Fruit fly (Drosophila melanogaster) whole organism, embryonic: ENCODE measurements around the gene CG14961.
A peak's percentile ranks its signal among the peaks of the same experiment; 100 is the strongest.

ENCODE experiments used
- ATbp ChIP-seq: fragments of 200-800 bp; sonication (Bioruptor generic); optimal IDR thresholded peaks from 2 replicates; lab custom pipeline; 2017; ENCODE audit warnings: missing biosample characterization, mild to moderate bottlenecking, missing genetic modification characterization, missing genetic modification reagents
- Aef1 ChIP-seq: fragments of 200-800 bp; sonication (Bioruptor generic); IDR thresholded peaks from 3 replicates; pipeline ENCODE4 v1.3.6; 2022; ENCODE audit warnings: missing biosample characterization, missing genetic modification characterization
- Awh ChIP-seq: fragments of 200-800 bp; sonication (Bioruptor generic); IDR thresholded peaks from 2 replicates; pipeline ENCODE4, ENCODE4 v1.3.6; 2022; ENCODE audit warnings: missing biosample characterization, missing genetic modification characterization
- BtbVII ChIP-seq: fragments of 200-800 bp; sonication (Bioruptor generic); optimal IDR thresholded peaks from 3 replicates; lab custom pipeline; 2017; ENCODE audit warnings: missing biosample characterization, mild to moderate bottlenecking, missing genetic modification characterization
- CG10654 ChIP-seq: fragments of 200-800 bp; sonication (Bioruptor generic); optimal IDR thresholded peaks from 2 replicates; lab custom pipeline; 2016; ENCODE audit warnings: missing biosample characterization, missing genetic modification characterization
- CG11723 ChIP-seq: fragments of 200-800 bp; sonication (Bioruptor generic); optimal IDR thresholded peaks from 2 replicates; lab custom pipeline; 2017; ENCODE audit warnings: missing biosample characterization, mild to moderate bottlenecking, missing genetic modification characterization
- CG12219 ChIP-seq: fragments of 200-800 bp; sonication (Bioruptor generic); optimal IDR thresholded peaks from 3 replicates; lab custom pipeline; 2018; ENCODE audit warnings: missing biosample characterization, mild to moderate bottlenecking, missing genetic modification characterization
- CG1233 ChIP-seq: fragments of 200-800 bp; sonication (Bioruptor generic); optimal IDR thresholded peaks from 4 replicates; lab custom pipeline; 2018; ENCODE audit warnings: missing biosample characterization, mild to moderate bottlenecking, missing genetic modification characterization
- CG12391 ChIP-seq: fragments of 200-800 bp; sonication (Bioruptor generic); optimal IDR thresholded peaks from 3 replicates; lab custom pipeline; 2018; ENCODE audit warnings: missing biosample characterization, mild to moderate bottlenecking, missing genetic modification characterization, moderate library complexity
- CG14965 ChIP-seq: fragments of 200-800 bp; sonication (Bioruptor generic); optimal IDR thresholded peaks from 2 replicates; lab custom pipeline; 2016; ENCODE audit warnings: missing biosample characterization, missing genetic modification characterization, borderline replicate concordance
- CG15269 ChIP-seq: fragments of 200-800 bp; sonication (Bioruptor generic); optimal IDR thresholded peaks from 2 replicates; lab custom pipeline; 2018; ENCODE audit warnings: missing biosample characterization, mild to moderate bottlenecking, missing genetic modification characterization, moderate library complexity
- CG1603 ChIP-seq: fragments of 200-800 bp; sonication (Bioruptor generic); optimal IDR thresholded peaks from 2 replicates; lab custom pipeline; 2019; ENCODE audit warnings: missing biosample characterization, mild to moderate bottlenecking, missing genetic modification characterization, moderate library complexity
- CG18764 ChIP-seq: fragments of 200-800 bp; sonication (Bioruptor generic); optimal IDR thresholded peaks from 3 replicates; lab custom pipeline; 2016; ENCODE audit warnings: missing biosample characterization, missing genetic modification characterization
- CG31441 ChIP-seq: fragments of 200-800 bp; sonication (Bioruptor generic); IDR thresholded peaks from 2 replicates; pipeline ENCODE4 v1.3.6; 2022; ENCODE audit warnings: missing biosample characterization, missing genetic modification characterization
- CG3407 ChIP-seq: fragments of 200-800 bp; sonication (Bioruptor generic); optimal IDR thresholded peaks from 2 replicates; lab custom pipeline; 2018; ENCODE audit warnings: missing biosample characterization, mild to moderate bottlenecking, missing genetic modification characterization
- CG34422 ChIP-seq: fragments of 200-800 bp; sonication (Bioruptor generic); IDR thresholded peaks from 3 replicates; pipeline ENCODE4 v1.3.6; 2022; ENCODE audit warnings: missing biosample characterization, missing genetic modification characterization
- CG4282 ChIP-seq: fragments of 200-800 bp; sonication (Bioruptor generic); optimal IDR thresholded peaks from 2 replicates; lab custom pipeline; 2016; ENCODE audit warnings: missing biosample characterization, missing genetic modification characterization
- CG4360 ChIP-seq: fragments of 200-800 bp; sonication (Bioruptor generic); IDR thresholded peaks from 2 replicates; pipeline ENCODE4 v1.3.6; 2022; ENCODE audit warnings: missing biosample characterization, missing genetic modification characterization
- CG4820 ChIP-seq: fragments of 200-800 bp; sonication (Bioruptor generic); optimal IDR thresholded peaks from 3 replicates; lab custom pipeline; 2016; ENCODE audit warnings: missing biosample characterization, missing genetic modification characterization
- CG6813 ChIP-seq: fragments of 200-800 bp; sonication (Bioruptor generic); optimal IDR thresholded peaks from 2 replicates; lab custom pipeline; 2017; ENCODE audit warnings: missing biosample characterization, missing genetic modification characterization, mild to moderate bottlenecking, moderate library complexity, missing genetic modification reagents
- CG8089 ChIP-seq: fragments of 200-800 bp; sonication (Bioruptor generic); optimal IDR thresholded peaks from 3 replicates; lab custom pipeline; 2016; ENCODE audit warnings: missing biosample characterization, missing genetic modification characterization
- CG8281 ChIP-seq: fragments of 200-800 bp; sonication (Bioruptor generic); optimal IDR thresholded peaks from 2 replicates; lab custom pipeline; 2018; ENCODE audit warnings: missing biosample characterization, mild to moderate bottlenecking, missing genetic modification characterization, moderate library complexity
- CG8359 ChIP-seq: fragments of 200-800 bp; sonication (Bioruptor generic); optimal IDR thresholded peaks from 2 replicates; lab custom pipeline; 2017; ENCODE audit warnings: missing biosample characterization, mild to moderate bottlenecking, missing genetic modification characterization, borderline replicate concordance
- CG8765 ChIP-seq: fragments of 200-800 bp; sonication (Bioruptor generic); IDR thresholded peaks from 2 replicates; pipeline ENCODE4 v1.3.6; 2022; ENCODE audit warnings: missing biosample characterization, missing genetic modification characterization
- CG9437 ChIP-seq: fragments of 200-800 bp; sonication (Bioruptor generic); optimal IDR thresholded peaks from 2 replicates; lab custom pipeline; 2018; ENCODE audit warnings: missing biosample characterization, mild to moderate bottlenecking, missing genetic modification characterization
- CG9727 ChIP-seq: fragments of 200-800 bp; sonication (Bioruptor generic); optimal IDR thresholded peaks from 3 replicates; lab custom pipeline; 2017; ENCODE audit warnings: missing biosample characterization, mild to moderate bottlenecking, missing genetic modification characterization
- Chrac-16 ChIP-seq: fragments of 200-800 bp; sonication (Bioruptor generic); optimal IDR thresholded peaks from 3 replicates; lab custom pipeline; 2016; ENCODE audit warnings: missing biosample characterization, missing genetic modification characterization
- D19A ChIP-seq: fragments of 200-800 bp; optimal IDR thresholded peaks from 3 replicates; lab custom pipeline; 2019; ENCODE audit warnings: missing biosample characterization, mild to moderate bottlenecking, missing genetic modification characterization, moderate library complexity
- H15 ChIP-seq: fragments of 200-800 bp; sonication (Bioruptor generic); IDR thresholded peaks from 3 replicates; pipeline ENCODE4 v1.3.6; 2022; ENCODE audit warnings: missing biosample characterization, missing genetic modification characterization
- HLH3B ChIP-seq: fragments of 200-800 bp; sonication (Bioruptor generic); IDR thresholded peaks from 2 replicates; pipeline ENCODE4 v1.3.6; 2022; ENCODE audit warnings: missing biosample characterization, missing genetic modification characterization
- Hmr ChIP-seq: fragments of 200-800 bp; sonication (Bioruptor generic); optimal IDR thresholded peaks from 3 replicates; lab custom pipeline; 2017; ENCODE audit warnings: mild to moderate bottlenecking, missing biosample characterization, missing genetic modification reagents, missing genetic modification characterization
- Lhr ChIP-seq: fragments of 200-800 bp; sonication (Bioruptor generic); optimal IDR thresholded peaks from 3 replicates; lab custom pipeline; 2017; ENCODE audit warnings: mild to moderate bottlenecking, missing biosample characterization, missing genetic modification reagents, missing genetic modification characterization
- Med ChIP-seq: fragments of 200-800 bp; sonication (Bioruptor generic); peaks from one replicate; lab custom pipeline; 2016; ENCODE audit warnings: missing biosample characterization, missing genetic modification characterization, mild to moderate bottlenecking, inconsistent platforms, moderate library complexity
- Nf-YC ChIP-seq: fragments of 200-800 bp; optimal IDR thresholded peaks from 3 replicates; lab custom pipeline; 2019; ENCODE audit warnings: missing biosample characterization, mild to moderate bottlenecking, missing genetic modification characterization, moderate library complexity
- Sry-δ ChIP-seq: fragments of 200-800 bp; sonication (Bioruptor generic); optimal IDR thresholded peaks from 2 replicates; lab custom pipeline; 2016; ENCODE audit warnings: missing biosample characterization, missing genetic modification characterization
- caup ChIP-seq: fragments of 200-800 bp; sonication (Bioruptor generic); optimal IDR thresholded peaks from 3 replicates; lab custom pipeline; 2017; ENCODE audit warnings: missing biosample characterization, mild to moderate bottlenecking, missing genetic modification characterization, moderate library complexity; ENCODE audit not compliant: severe bottlenecking
- crc ChIP-seq: fragments of 200-800 bp; sonication (Bioruptor generic); optimal IDR thresholded peaks from 2 replicates; lab custom pipeline; 2016; ENCODE audit warnings: missing biosample characterization, missing genetic modification characterization
- dysf ChIP-seq: fragments of 200-800 bp; sonication (Bioruptor generic); IDR thresholded peaks from 3 replicates; pipeline ENCODE4 v1.3.6; 2022; ENCODE audit warnings: missing biosample characterization, missing genetic modification characterization
- ewg ChIP-seq: fragments of 200-800 bp; sonication (Bioruptor generic); optimal IDR thresholded peaks from 3 replicates; lab custom pipeline; 2017; ENCODE audit warnings: mild to moderate bottlenecking, missing biosample characterization, missing genetic modification reagents, missing genetic modification characterization
- eyg ChIP-seq: fragments of 200-800 bp; sonication (Bioruptor generic); optimal IDR thresholded peaks from 3 replicates; lab custom pipeline; 2016; ENCODE audit warnings: missing biosample characterization, missing genetic modification characterization
- gce ChIP-seq: fragments of 200-800 bp; sonication (Bioruptor generic); IDR thresholded peaks from 3 replicates; pipeline ENCODE4 v1.3.6; 2022; ENCODE audit warnings: missing biosample characterization, missing genetic modification characterization
- gcm2 ChIP-seq: fragments of 200-800 bp; sonication (Bioruptor generic); optimal IDR thresholded peaks from 2 replicates; lab custom pipeline; 2016; ENCODE audit warnings: missing biosample characterization, missing genetic modification characterization
- gsb ChIP-seq: fragments of 200-800 bp; sonication (Bioruptor generic); IDR thresholded peaks from 2 replicates; pipeline ENCODE4 v1.3.6; 2022; ENCODE audit warnings: missing biosample characterization, missing genetic modification characterization
- ind ChIP-seq: fragments of 200-800 bp; sonication (Bioruptor generic); optimal IDR thresholded peaks from 3 replicates; lab custom pipeline; 2016; ENCODE audit warnings: missing biosample characterization, missing genetic modification characterization
- kni ChIP-seq: fragments of 200-800 bp; sonication (Bioruptor generic); optimal IDR thresholded peaks from 3 replicates; lab custom pipeline; 2017; ENCODE audit warnings: mild to moderate bottlenecking, missing biosample characterization, missing genetic modification reagents, missing genetic modification characterization
- mirr ChIP-seq: fragments of 200-800 bp; sonication (Bioruptor generic); optimal IDR thresholded peaks from 3 replicates; lab custom pipeline; 2018; ENCODE audit warnings: missing biosample characterization, mild to moderate bottlenecking, missing genetic modification characterization
- pros ChIP-seq: fragments of 200-800 bp; sonication (Bioruptor generic); optimal IDR thresholded peaks from 3 replicates; lab custom pipeline; 2019; ENCODE audit warnings: missing biosample characterization, mild to moderate bottlenecking, missing genetic modification characterization, moderate library complexity
- pzg ChIP-seq: fragments of 200-800 bp; sonication (Bioruptor generic); optimal IDR thresholded peaks from 3 replicates; lab custom pipeline; 2018; ENCODE audit warnings: missing biosample characterization, mild to moderate bottlenecking, missing genetic modification characterization, moderate library complexity
- ranshi ChIP-seq: fragments of 200-800 bp; sonication (Bioruptor generic); IDR thresholded peaks from 2 replicates; pipeline ENCODE4 v1.3.6; 2022; ENCODE audit warnings: missing biosample characterization, missing genetic modification characterization
- sisA ChIP-seq: fragments of 200-800 bp; sonication (Bioruptor generic); IDR thresholded peaks from 2 replicates; pipeline ENCODE4 v1.3.6; 2022; ENCODE audit warnings: missing biosample characterization, missing genetic modification characterization
- slp2 ChIP-seq: fragments of 200-800 bp; sonication (Bioruptor generic); optimal IDR thresholded peaks from 2 replicates; lab custom pipeline; 2016; ENCODE audit warnings: missing biosample characterization, missing genetic modification characterization

Gene CG14961

dm6 chr3L:3300345-3300744 lies 29.5 kb upstream of the CG14961 start (continued):
- no peak for TF ChIP-seq pzg
- TF ChIP-seq CG8359 (GFP tag; lab: Kevin White, UChicago) = peak; percentile 18
- peak; percentile 69 for TF ChIP-seq ind (GFP tag; lab: Kevin White, UChicago)
- no peak for TF ChIP-seq CG8089 (GFP tag; lab: Kevin White, UChicago)
- peak; percentile 15 for TF ChIP-seq Sry-δ (GFP tag; lab: Kevin White, UChicago)
- no peak for TF ChIP-seq pros
- TF ChIP-seq CG12391 (tag; lab: Kevin White, UChicago) = peak; percentile 61
- TF ChIP-seq CG12219 (GFP tag; lab: Kevin White, UChicago) = peak; percentile 38
- peak; percentile 70; the same call in 1 of the 3 replicates for TF ChIP-seq H15 (GFP tag; lab: Robert Waterston, UW)
- peak; percentile 76 for TF ChIP-seq Awh (GFP tag; lab: Robert Waterston, UW)
- peak; percentile 28 for TF ChIP-seq caup
- TF ChIP-seq dysf (GFP tag; lab: Robert Waterston, UW) = peak; percentile 63
- peak; percentile 43 for TF ChIP-seq CG9727 (GFP tag; lab: Kevin White, UChicago)
- peak; percentile 78 for TF ChIP-seq CG1603 (tag; lab: Kevin White, UChicago)
- TF ChIP-seq eyg (GFP tag; lab: Kevin White, UChicago) = peak; percentile 27
- peak; percentile 46 for TF ChIP-seq BtbVII (GFP tag; lab: Kevin White, UChicago)
- peak; percentile 65 for TF ChIP-seq CG15269 (tag; lab: Kevin White, UChicago)
- TF ChIP-seq CG34422 (GFP tag; lab: Robert Waterston, UW) = peak; percentile 63; the same call in 1 of the 3 replicates
- TF ChIP-seq crc = peak; percentile 12
- TF ChIP-seq CG4820 (GFP tag; lab: Kevin White, UChicago) = peak; percentile 62
- TF ChIP-seq gsb (GFP tag; lab: Robert Waterston, UW) = no peak
- TF ChIP-seq CG3407 (GFP tag; lab: Kevin White, UChicago) = peak; percentile 41
- peak; percentile 66 for TF ChIP-seq slp2
- TF ChIP-seq Chrac-16 (GFP tag; lab: Kevin White, UChicago) = peak; percentile 33
- peak; percentile 49 for TF ChIP-seq CG10654 (GFP tag; lab: Kevin White, UChicago)
- TF ChIP-seq Aef1 (GFP tag; lab: Robert Waterston, UW) = peak; percentile 62
- TF ChIP-seq CG8281 (tag; lab: Kevin White, UChicago) = peak; percentile 13
- TF ChIP-seq Lhr = no peak
- peak; percentile 80 for TF ChIP-seq ranshi (GFP tag; lab: Robert Waterston, UW)
- TF ChIP-seq CG14965 (GFP tag; lab: Kevin White, UChicago) = peak; percentile 31
- peak; percentile 39 for TF ChIP-seq Hmr (GFP tag; lab: Kevin White, UChicago)
- TF ChIP-seq ATbp (GFP tag; lab: Kevin White, UChicago) = peak; percentile 59
- peak; percentile 11 for TF ChIP-seq kni (GFP tag; lab: Kevin White, UChicago)
- peak; percentile 40 for TF ChIP-seq CG18764 (GFP tag; lab: Kevin White, UChicago)
- TF ChIP-seq Nf-YC (tag; lab: Kevin White, UChicago) = no peak
- 0 out of 3 replicates have a peak, but pooled peaks have one; percentile 22 for TF ChIP-seq gce (GFP tag; lab: Robert Waterston, UW)
- TF ChIP-seq CG6813 (GFP tag; lab: Kevin White, UChicago) = peak; percentile 12
- peak; percentile 37 for TF ChIP-seq CG9437 (GFP tag; lab: Kevin White, UChicago)
- peak; percentile 81 for TF ChIP-seq CG31441 (GFP tag; lab: Robert Waterston, UW)
- TF ChIP-seq CG4282 = no peak
- TF ChIP-seq HLH3B = peak; percentile 76
- TF ChIP-seq sisA (GFP tag; lab: Robert Waterston, UW) = peak; percentile 63
- peak; percentile 52 for TF ChIP-seq D19A (tag; lab: Kevin White, UChicago)
- peak; percentile 31 for TF ChIP-seq CG1233 (GFP tag; lab: Kevin White, UChicago)
- TF ChIP-seq CG4360 = peak; percentile 20; the same call in 1 of the 2 replicates
- TF ChIP-seq mirr (GFP tag; lab: Kevin White, UChicago) = no peak
- peak; percentile 85 for TF ChIP-seq Med (GFP tag; lab: Kevin White, UChicago)
- no peak for TF ChIP-seq CG8765 (GFP tag; lab: Robert Waterston, UW)
- peak; percentile 14 for TF ChIP-seq ewg
- TF ChIP-seq gcm2 = no peak
- TF ChIP-seq CG11723 = no peak
